Worm (Caenorhabditis elegans) whole organism, L2 larva: ENCODE data around the gene srh-34.

Source experiments
- C34F6.9 ChIP-seq: fragments of 150-350 bp; optimal IDR thresholded peaks from 2 replicates; lab custom pipeline; 2014; ENCODE audit warnings: missing biosample characterization, missing genetic modification characterization
- F13H6.1 ChIP-seq: sonication (generic microtip); optimal IDR thresholded peaks from 2 replicates; lab custom pipeline; 2016; ENCODE audit warnings: missing genetic modification characterization, missing compliant biosample characterization
- Y55F3AM.14 ChIP-seq: fragments of 200-800 bp; sonication (Bioruptor generic); optimal IDR thresholded peaks from 2 replicates; lab custom pipeline; 2018; ENCODE audit warnings: mild to moderate bottlenecking, missing genetic modification characterization, missing compliant biosample characterization
- alr-1 ChIP-seq: fragments of 150-350 bp; optimal IDR thresholded peaks from 2 replicates; lab custom pipeline; 2014; ENCODE audit warnings: missing biosample characterization, missing genetic modification characterization
- aly-2 ChIP-seq: fragments of 150-350 bp; optimal IDR thresholded peaks from 2 replicates; lab custom pipeline; 2014; ENCODE audit warnings: missing biosample characterization, missing genetic modification characterization
- ama-1 ChIP-seq: fragments of 150-350 bp; optimal IDR thresholded peaks from 2 replicates; lab custom pipeline; 2018; ENCODE audit warnings: inconsistent platforms
- blmp-1 ChIP-seq: sonication (generic microtip); optimal IDR thresholded peaks from 2 replicates; lab custom pipeline; 2017; ENCODE audit warnings: missing genetic modification characterization, mild to moderate bottlenecking, missing compliant biosample characterization, antibody characterized with exemption, moderate library complexity; ENCODE audit not compliant: insufficient read depth
- ceh-16 ChIP-seq: fragments of 150-350 bp; optimal IDR thresholded peaks from 2 replicates; lab custom pipeline; 2014; ENCODE audit warnings: missing biosample characterization, missing genetic modification characterization
- ceh-82 ChIP-seq: fragments of 150-350 bp; optimal IDR thresholded peaks from 2 replicates; lab custom pipeline; 2014; ENCODE audit warnings: missing biosample characterization, missing genetic modification characterization
- crh-2 ChIP-seq: sonication (generic microtip); optimal IDR thresholded peaks from 2 replicates; lab custom pipeline; 2017; ENCODE audit warnings: missing biosample characterization, missing genetic modification characterization
- dmd-4 ChIP-seq: sonication (generic microtip); optimal IDR thresholded peaks from 2 replicates; lab custom pipeline; 2017; ENCODE audit warnings: missing biosample characterization, missing genetic modification characterization
- egl-27 ChIP-seq: sonication (generic microtip); optimal IDR thresholded peaks from 3 replicates; lab custom pipeline; 2017; ENCODE audit warnings: missing biosample characterization, missing genetic modification reagents, missing genetic modification characterization
- fos-1 ChIP-seq: fragments of 150-350 bp; optimal IDR thresholded peaks from 2 replicates; lab custom pipeline; 2014; ENCODE audit warnings: missing biosample characterization, missing genetic modification characterization
- gmeb-1 ChIP-seq: fragments of 150-350 bp; optimal IDR thresholded peaks from 2 replicates; lab custom pipeline; 2014; ENCODE audit warnings: missing biosample characterization, missing genetic modification characterization
- lin-13 ChIP-seq: fragments of 150-350 bp; optimal IDR thresholded peaks from 2 replicates; lab custom pipeline; 2014; ENCODE audit warnings: missing biosample characterization, missing genetic modification reagents, missing genetic modification characterization
- lin-39 ChIP-seq: fragments of 150-350 bp; optimal IDR thresholded peaks from 2 replicates; lab custom pipeline; 2014; ENCODE audit warnings: missing biosample characterization, missing genetic modification reagents, missing genetic modification characterization
- lsy-2 ChIP-seq, 2 experiments: fragments of 150-350 bp in 1 of 2; sonication (generic microtip) in 1 of 2; optimal IDR thresholded peaks; 2 replicates each; lab custom pipeline; 2014 to 2017; ENCODE audit warnings: missing biosample characterization in 2 of 2, missing genetic modification characterization in 2 of 2
- mab-5 ChIP-seq: fragments of 150-350 bp; optimal IDR thresholded peaks from 2 replicates; lab custom pipeline; 2014; ENCODE audit warnings: missing biosample characterization, missing genetic modification characterization
- mbf-1 ChIP-seq: sonication (generic microtip); optimal IDR thresholded peaks from 2 replicates; lab custom pipeline; 2017; ENCODE audit warnings: missing biosample characterization, missing genetic modification characterization
- mdl-1 ChIP-seq, 2 experiments: fragments of 150-350 bp in 1 of 2; sonication (generic microtip) in 1 of 2; optimal IDR thresholded peaks; 2 replicates each; lab custom pipeline; 2017; ENCODE audit warnings: missing biosample characterization in 2 of 2, missing genetic modification characterization in 2 of 2
- nhr-10 ChIP-seq: sonication (generic microtip); optimal IDR thresholded peaks from 2 replicates; lab custom pipeline; 2017; ENCODE audit warnings: missing biosample characterization, missing genetic modification characterization
- nhr-11 ChIP-seq: fragments of 150-350 bp; optimal IDR thresholded peaks from 2 replicates; lab custom pipeline; 2014; ENCODE audit warnings: missing biosample characterization, missing genetic modification characterization
- nhr-129 ChIP-seq: fragments of 150-350 bp; optimal IDR thresholded peaks from 2 replicates; lab custom pipeline; 2014; ENCODE audit warnings: missing biosample characterization, missing genetic modification characterization
- nhr-21 ChIP-seq: fragments of 150-350 bp; optimal IDR thresholded peaks from 2 replicates; lab custom pipeline; 2014; ENCODE audit warnings: missing biosample characterization, missing genetic modification characterization
- nhr-237 ChIP-seq: fragments of 150-350 bp; optimal IDR thresholded peaks from 2 replicates; lab custom pipeline; 2014; ENCODE audit warnings: missing biosample characterization, missing genetic modification characterization
- nhr-25 ChIP-seq: fragments of 150-350 bp; sonication (generic microtip); optimal IDR thresholded peaks from 3 replicates; lab custom pipeline; 2014; ENCODE audit warnings: missing biosample characterization, missing genetic modification characterization
- nhr-6 ChIP-seq: fragments of 150-350 bp; optimal IDR thresholded peaks from 2 replicates; lab custom pipeline; 2014; ENCODE audit warnings: missing biosample characterization, missing genetic modification characterization
- peb-1 ChIP-seq: fragments of 150-350 bp; optimal IDR thresholded peaks from 2 replicates; lab custom pipeline; 2014; ENCODE audit warnings: missing biosample characterization, missing genetic modification characterization
- sem-4 ChIP-seq: fragments of 150-350 bp; optimal IDR thresholded peaks from 2 replicates; lab custom pipeline; 2014; ENCODE audit warnings: missing biosample characterization, missing genetic modification reagents, missing genetic modification characterization
- skn-1 ChIP-seq: sonication (generic microtip); optimal IDR thresholded peaks from 2 replicates; lab custom pipeline; 2017; ENCODE audit warnings: missing biosample characterization, missing genetic modification characterization
- sma-3 ChIP-seq: sonication (generic microtip); optimal IDR thresholded peaks from 2 replicates; lab custom pipeline; 2016; ENCODE audit warnings: missing genetic modification reagents, missing genetic modification characterization, missing compliant biosample characterization
- sma-9 ChIP-seq, 2 experiments: fragments of 150-350 bp in 1 of 2; sonication (generic microtip) in 1 of 2; optimal IDR thresholded peaks; 2 replicates each; lab custom pipeline; 2014 to 2016; ENCODE audit warnings: missing genetic modification characterization in 2 of 2, mild to moderate bottlenecking in 1 of 2, missing biosample characterization in 1 of 2, missing compliant biosample characterization in 1 of 2, missing genetic modification reagents in 1 of 2, moderate library complexity in 1 of 2
- unc-39 ChIP-seq: fragments of 150-350 bp; optimal IDR thresholded peaks from 2 replicates; lab custom pipeline; 2014; ENCODE audit warnings: missing biosample characterization, missing genetic modification characterization
- unc-55 ChIP-seq: fragments of 150-350 bp; sonication (generic microtip); optimal IDR thresholded peaks from 3 replicates; lab custom pipeline; 2014; ENCODE audit warnings: missing biosample characterization, missing genetic modification reagents, missing genetic modification characterization
- unc-62 ChIP-seq: fragments of 150-350 bp; optimal IDR thresholded peaks from 2 replicates; lab custom pipeline; 2014; ENCODE audit warnings: missing biosample characterization, missing genetic modification reagents, missing genetic modification characterization
- zag-1 ChIP-seq: fragments of 150-350 bp; optimal IDR thresholded peaks from 2 replicates; lab custom pipeline; 2014; ENCODE audit warnings: missing biosample characterization, missing genetic modification characterization
- ztf-1 ChIP-seq: fragments of 200-800 bp; sonication (Bioruptor generic); conservative IDR thresholded peaks from 2 replicates; pipeline ENCODE4 v1.3.6; 2022; ENCODE audit warnings: missing genetic modification characterization, missing compliant biosample characterization
- ztf-11 ChIP-seq: sonication (generic microtip); optimal IDR thresholded peaks from 2 replicates; lab custom pipeline; 2017; ENCODE audit warnings: missing biosample characterization, missing genetic modification characterization
- ztf-4 ChIP-seq: fragments of 150-350 bp; optimal IDR thresholded peaks from 2 replicates; lab custom pipeline; 2014; ENCODE audit warnings: missing biosample characterization, missing genetic modification characterization

srh-34 gene

ce11 chrV:465355-465754 is 18.9 kb upstream of the srh-34 start:
- TF ChIP-seq sma-3 (GFP tag; lab: Kevin White, UChicago) (no peak), sma-9 (GFP tag; optimal IDR thresholded peaks at IDR 0.05; lab: Kevin White, UChicago) (peak; percentile 25), sma-9 (tag; optimal IDR thresholded peaks at IDR 0.05; lab: Kevin White, UChicago) (no peak), blmp-1 (tag; lab: Kevin White, UChicago) (peak; percentile 33)

- TF ChIP-seq C34F6.9 (tag; lab: Kevin White, UChicago) (no peak), crh-2 (peak; percentile 49), lin-13 (no peak), ztf-1 (GFP tag; lab: Robert Waterston, UW) (no peak), unc-39 (tag; lab: Kevin White, UChicago) (no peak), lsy-2 (tag; optimal IDR thresholded peaks at IDR 0.05; lab: Kevin White, UChicago) (no peak), unc-55 (GFP tag; lab: Kevin White, UChicago) (no peak), ztf-4 (tag; lab: Kevin White, UChicago) (no peak), mab-5 (tag; lab: Kevin White, UChicago) (no peak), sma-9 (GFP tag; optimal IDR thresholded peaks at IDR 0.05; lab: Kevin White, UChicago) (peak; percentile 44), sma-9 (tag; optimal IDR thresholded peaks at IDR 0.05; lab: Kevin White, UChicago) (no peak), nhr-11 (tag; lab: Kevin White, UChicago) (no peak)
Measured at ce11 chrV:464800-465199, 18.3 kb upstream of the srh-34 start, which contains the start of gene nhr-201. Gene nhr-201 (plus strand): TSS chrV:464828.

ce11 chrV:462263-462662 is 15.8 kb upstream of the srh-34 start, which contains the start of gene nhr-202:
Gene nhr-202 (plus strand): TSS chrV:462588.
- TF ChIP-seq nhr-237 (no peak), nhr-25 (tag; lab: Kevin White, UChicago) (peak; percentile 34), mab-5 (tag; lab: Kevin White, UChicago) (no peak), sma-3 (GFP tag; lab: Kevin White, UChicago) (no peak), crh-2 (peak; percentile 65), gmeb-1 (peak; percentile 12), nhr-21 (tag; lab: Kevin White, UChicago) (no peak), zag-1 (no peak), nhr-10 (tag; lab: Kevin White, UChicago) (no peak), nhr-129 (peak; percentile 68), Y55F3AM.14 (GFP tag; lab: Kevin White, UChicago) (no peak), peb-1 (tag; lab: Kevin White, UChicago) (no peak), ztf-4 (tag; lab: Kevin White, UChicago) (no peak), sma-9 (GFP tag; optimal IDR thresholded peaks at IDR 0.05; lab: Kevin White, UChicago) (peak; percentile 83), sma-9 (tag; optimal IDR thresholded peaks at IDR 0.05; lab: Kevin White, UChicago) (no peak), egl-27 (tag; lab: Kevin White, UChicago) (no peak), dmd-4 (tag; lab: Kevin White, UChicago) (no peak), mbf-1 (no peak), fos-1 (tag; lab: Kevin White, UChicago) (peak; percentile 52), sem-4 (tag; lab: Kevin White, UChicago) (no peak), aly-2 (tag; lab: Kevin White, UChicago) (no peak), alr-1 (tag; lab: Kevin White, UChicago) (no peak), ceh-16 (no peak), lin-39 (tag; lab: Kevin White, UChicago) (no peak), ztf-1 (GFP tag; lab: Robert Waterston, UW) (no peak), mdl-1 (tag; optimal IDR thresholded peaks at IDR 0.05; lab: Kevin White, UChicago) (no peak), F13H6.1 (tag; lab: Kevin White, UChicago) (peak; percentile 4), nhr-11 (tag; lab: Kevin White, UChicago) (no peak), ztf-11 (tag; lab: Kevin White, UChicago) (no peak), skn-1 (tag; lab: Kevin White, UChicago) (no peak)

ce11 chrV:459464-459863 is 13.0 kb upstream of the srh-34 start, which contains the start of gene nhr-203:
Gene nhr-203 (plus strand): TSS chrV:459795.
- TF ChIP-seq sma-9 (GFP tag; optimal IDR thresholded peaks at IDR 0.05; lab: Kevin White, UChicago) (peak; percentile 80), sma-9 (tag; optimal IDR thresholded peaks at IDR 0.05; lab: Kevin White, UChicago) (no peak), nhr-6 (tag; lab: Kevin White, UChicago) (no peak), ama-1 (lab: Kevin White, UChicago) (no peak), nhr-11 (tag; lab: Kevin White, UChicago) (no peak), ztf-4 (tag; lab: Kevin White, UChicago) (no peak), F13H6.1 (tag; lab: Kevin White, UChicago) (peak; percentile 1), sem-4 (tag; lab: Kevin White, UChicago) (no peak), crh-2 (peak; percentile 45), lsy-2 (tag; optimal IDR thresholded peaks at IDR 0.05; lab: Kevin White, UChicago) (no peak), ceh-82 (tag; lab: Kevin White, UChicago) (no peak), zag-1 (no peak), skn-1 (tag; lab: Kevin White, UChicago) (peak; percentile 52), mab-5 (tag; lab: Kevin White, UChicago) (no peak), fos-1 (tag; lab: Kevin White, UChicago) (peak; percentile 75), Y55F3AM.14 (GFP tag; lab: Kevin White, UChicago) (no peak), gmeb-1 (peak; percentile 37), unc-62 (no peak)
